Worm (Caenorhabditis elegans) whole organism, dauer: ENCODE measurements around the gene AC3.5.

Experiments used
- unc-62 ChIP-seq: sonication (generic microtip); optimal IDR thresholded peaks from 2 replicates; lab custom pipeline; 2017; ENCODE audit warnings: missing biosample characterization, missing genetic modification reagents, missing genetic modification characterization

AC3.5 gene

DNA sequence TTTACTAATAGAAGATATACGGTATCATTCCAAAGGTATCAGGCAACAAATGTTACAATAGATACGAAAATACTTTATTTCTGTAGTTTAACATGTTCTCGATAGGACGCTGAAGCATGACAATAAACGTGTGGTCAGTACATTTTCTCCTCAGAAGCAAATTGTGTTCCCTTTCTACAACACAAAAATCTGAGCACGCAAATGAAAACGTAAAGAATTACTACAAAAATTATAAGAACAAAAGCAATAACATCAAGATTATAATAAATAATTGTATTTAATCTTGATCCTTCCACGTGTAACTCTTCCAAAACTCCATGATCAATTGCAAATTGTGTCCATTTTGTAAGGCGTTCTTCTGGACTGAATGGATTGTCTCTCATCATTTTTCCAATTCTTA is 8.6 kb upstream of the AC3.5 start:
- no peak for TF ChIP-seq unc-62 (GFP tag; lab: Kevin White, UChicago)

ce11 chrV:10381726-10382125 is 6.6 kb upstream of the AC3.5 start, which contains the start of gene abu-1:
Gene abu-1 (minus strand): TSS chrV:10381826.
- no peak for TF ChIP-seq unc-62 (GFP tag; lab: Kevin White, UChicago)

- no peak for TF ChIP-seq unc-62 (GFP tag; lab: Kevin White, UChicago)
These were observed 6.2 kb upstream of the AC3.5 start, which contains the start of gene pqn-2 for ce11 chrV:10382142-10382541. Gene pqn-2 (plus strand): TSS chrV:10382442.

ce11 chrV:10383950-10384349 is 4.4 kb upstream of the AC3.5 start, which contains the start of gene spe-10:
Gene spe-10 (plus strand): TSS chrV:10384250.
- no peak for TF ChIP-seq unc-62 (GFP tag; lab: Kevin White, UChicago)

DNA sequence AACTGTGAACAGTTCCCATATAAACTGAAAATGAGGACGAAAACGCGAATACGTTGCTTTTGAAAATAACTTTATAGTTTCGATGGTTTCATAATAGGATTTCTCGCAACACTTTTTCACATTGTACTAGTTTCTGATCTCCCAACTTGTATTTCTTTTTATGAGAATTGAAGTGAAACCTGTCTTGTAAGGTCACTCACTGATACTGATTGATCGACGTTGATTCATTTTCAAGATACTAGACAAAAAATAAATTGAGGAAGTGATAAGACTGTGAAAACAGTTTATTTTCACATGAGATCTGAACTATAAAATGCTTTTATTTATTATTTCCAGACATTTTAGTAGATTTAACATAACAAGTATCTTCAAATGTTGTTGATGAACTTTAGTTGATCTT is 915 bp upstream of the AC3.5 start:
- TF ChIP-seq unc-62 (GFP tag; lab: Kevin White, UChicago): no peak

DNA sequence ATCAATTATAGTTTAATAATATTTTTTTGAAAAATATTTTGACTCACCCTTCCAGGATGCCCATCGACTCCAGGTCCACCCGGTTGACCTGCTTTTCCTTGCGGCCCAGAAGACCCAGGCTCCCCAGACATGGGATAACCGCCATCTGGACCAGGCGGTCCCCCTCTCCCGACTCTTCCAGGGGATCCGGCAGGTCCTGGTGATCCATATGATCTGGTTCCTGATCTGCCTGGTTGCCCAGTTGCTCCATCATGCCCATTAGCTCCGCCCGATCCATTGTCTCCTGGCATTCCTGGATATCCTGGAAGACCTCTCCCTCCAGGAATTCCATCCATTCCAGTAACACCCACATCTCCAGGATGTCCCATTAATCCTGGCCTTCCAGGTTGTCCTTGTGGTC is 5.4 kb downstream of the AC3.5 start:
- no peak for TF ChIP-seq unc-62 (GFP tag; lab: Kevin White, UChicago)

ce11 chrV:10395173-10395766 is 6.9 kb downstream of the AC3.5 start, which contains the start of the genes col-151 and ugt-1:
Gene col-151 (minus strand): TSS chrV:10395223.
Gene ugt-1 (plus strand): TSS chrV:10395663.
- no peak for TF ChIP-seq unc-62 (GFP tag; lab: Kevin White, UChicago)

ce11 chrV:10398431-10398830 is 10.1 kb downstream of the AC3.5 start, which contains the start of gene ugt-2:
Gene ugt-2 (plus strand): TSS chrV:10398801.
- TF ChIP-seq unc-62 (GFP tag; lab: Kevin White, UChicago): no peak

DNA sequence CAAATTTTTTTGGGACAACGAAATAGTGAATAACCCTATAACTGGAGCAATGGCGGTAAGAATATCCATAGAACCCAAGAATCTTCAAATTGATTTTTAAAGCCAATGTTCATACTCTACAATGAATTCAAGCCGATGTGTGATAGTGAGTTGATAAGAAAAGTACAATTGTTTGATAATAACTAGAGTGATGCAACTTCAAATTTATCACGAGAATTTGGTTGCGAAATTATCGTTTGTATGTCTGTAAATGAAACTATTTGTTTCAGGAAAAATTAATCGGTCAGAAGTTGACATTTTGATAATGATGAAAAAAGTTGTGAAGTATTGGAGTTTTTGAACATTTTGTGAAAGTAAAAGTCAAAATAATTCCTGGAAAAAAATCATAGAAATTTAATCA is 11.0 kb downstream of the AC3.5 start:
- no peak for TF ChIP-seq unc-62 (GFP tag; lab: Kevin White, UChicago)

ce11 chrV:10402804-10403203 is 14.5 kb downstream of the AC3.5 start, which contains the start of gene F15H10.8:
Gene F15H10.8 (minus strand): TSS chrV:10402904.
- TF ChIP-seq unc-62 (GFP tag; lab: Kevin White, UChicago): no peak

DNA sequence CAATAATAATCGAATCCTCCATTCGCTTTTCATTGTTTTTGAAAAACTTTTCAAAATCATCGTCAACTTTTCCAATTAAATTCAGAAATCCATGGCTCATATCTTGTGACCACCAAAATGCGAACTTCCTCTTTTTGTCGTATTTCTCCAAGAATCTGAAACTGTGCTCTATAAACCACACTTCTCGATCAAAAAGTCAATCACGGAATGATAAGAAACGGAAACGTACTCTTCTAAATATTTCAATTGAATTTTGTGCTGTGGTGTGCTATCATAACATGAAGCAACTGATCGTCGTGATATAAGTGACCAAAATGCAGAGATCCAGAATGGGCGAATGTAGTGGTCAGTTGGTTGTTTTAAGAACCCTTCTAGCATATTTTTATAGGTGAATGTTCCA is 16.4 kb downstream of the AC3.5 start:
- TF ChIP-seq unc-62 (GFP tag; lab: Kevin White, UChicago): no peak

ce11 chrV:10406313-10406712 is 18.0 kb downstream of the AC3.5 start, which contains the start of gene F15H10.7:
Gene F15H10.7 (minus strand): TSS chrV:10406413.
- no peak for TF ChIP-seq unc-62 (GFP tag; lab: Kevin White, UChicago)

- TF ChIP-seq unc-62 (GFP tag; lab: Kevin White, UChicago): no peak
These were observed 21.8 kb downstream of the AC3.5 start, which contains the start of gene F15H10.12 for ce11 chrV:10410030-10410713. Gene F15H10.12 (minus strand): TSS chrV:10410080.

ce11 chrV:10414610-10415009 is 26.3 kb downstream of the AC3.5 start, which contains the start of gene F15H10.9:
Gene F15H10.9 (minus strand): TSS chrV:10414710.
- TF ChIP-seq unc-62 (GFP tag; lab: Kevin White, UChicago): no peak

DNA sequence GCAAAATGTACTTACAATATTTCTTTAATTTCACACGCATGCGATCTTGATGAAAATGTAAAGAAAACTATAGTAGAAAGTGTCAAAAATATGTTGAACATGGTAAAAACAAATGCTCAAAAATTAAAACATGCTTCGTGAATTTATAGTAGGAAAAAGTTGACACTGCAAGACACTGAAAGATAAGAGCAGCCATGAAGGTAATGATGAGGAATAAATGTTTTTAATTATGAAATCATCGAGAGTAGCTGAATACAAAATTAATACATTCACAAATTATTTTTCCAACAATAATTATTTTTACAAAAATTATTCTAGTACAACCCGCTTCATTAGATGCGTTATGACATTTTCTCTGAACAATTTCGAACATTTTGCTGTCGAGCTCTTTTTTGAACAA is 28.6 kb downstream of the AC3.5 start, which contains the start of gene F15H10.10:
Gene F15H10.10 (minus strand): TSS at position 101 of the 400 bp plus-strand sequence.
- no peak for TF ChIP-seq unc-62 (GFP tag; lab: Kevin White, UChicago)

ce11 chrV:10418961-10419360 is 30.6 kb downstream of the AC3.5 start, which contains the start of gene F15H10.5:
Gene F15H10.5 (minus strand): TSS chrV:10419061.
- no peak for TF ChIP-seq unc-62 (GFP tag; lab: Kevin White, UChicago)
